Worm (Caenorhabditis elegans): ENCODE measurements around the gene F26G1.9.
A peak's percentile ranks its signal among the peaks of the same experiment; 100 is the strongest.

The F26G1.9 gene

ce11 chrII:4806261-4806660 lies 32.5 kb upstream of the F26G1.9 start (continued):
- TF ChIP-seq cebp-1 (GFP tag; IDR thresholded peaks at IDR 0.05) (no peak), cebp-1 (tag; optimal IDR thresholded peaks at IDR 0.05) (no peak), snpc-1.3 (tag; optimal IDR thresholded peaks at IDR 0.05; ENCODE audit: insufficient read depth) (no peak), lsy-27 (tag; optimal IDR thresholded peaks at IDR 0.05; ENCODE audit: borderline replicate concordance, insufficient read depth) (no peak)

- TF ChIP-seq pha-4 (tag; optimal IDR thresholded peaks at IDR 0.05) (no peak), let-607 (tag; optimal IDR thresholded peaks at IDR 0.05) (no peak), ZK185.1 (tag; optimal IDR thresholded peaks at IDR 0.05; ENCODE audit: poor library complexity, severe bottlenecking) (no peak), pbrm-1 (GFP tag; IDR thresholded peaks at IDR 0.05) (no peak), Y67H2A.10 (GFP tag; conservative IDR thresholded peaks at IDR 0.05) (no peak), rec-8 (tag; optimal IDR thresholded peaks at IDR 0.05) (no peak), F57C9.4 (tag; optimal IDR thresholded peaks at IDR 0.05) (no peak), K11D2.4 (GFP tag; IDR thresholded peaks at IDR 0.05) (no peak), ekl-4 (GFP tag; IDR thresholded peaks at IDR 0.05) (no peak), Y79H2A.3 (GFP tag; conservative IDR thresholded peaks at IDR 0.05) (no peak), athp-1 (tag; optimal IDR thresholded peaks at IDR 0.05) (no peak), F52B5.7 (tag; optimal IDR thresholded peaks at IDR 0.05) (no peak), dpl-1 (GFP tag; optimal IDR thresholded peaks at IDR 0.05) (no peak), egl-18 (GFP tag; IDR thresholded peaks at IDR 0.05) (no peak), aptf-2 (GFP tag; conservative IDR thresholded peaks at IDR 0.05) (no peak)
These were observed 32.0 kb upstream of the F26G1.9 start for ce11 chrII:4805799-4806198.

- TF ChIP-seq lin-26 (GFP tag; IDR thresholded peaks at IDR 0.05) (no peak), nhr-80 (tag; optimal IDR thresholded peaks at IDR 0.05) (peak; percentile 63)
These were observed 29.1 kb upstream of the F26G1.9 start for ce11 chrII:4802917-4803316.

ce11 chrII:4800524-4800923 lies 26.7 kb upstream of the F26G1.9 start:
- TF ChIP-seq snpc-1.3 (tag; optimal IDR thresholded peaks at IDR 0.05; ENCODE audit: insufficient read depth) (no peak), ztf-26 (tag; optimal IDR thresholded peaks at IDR 0.05) (no peak), Y53F4B.3 (GFP tag; IDR thresholded peaks at IDR 0.05) (no peak), unc-62 (GFP tag; optimal IDR thresholded peaks at IDR 0.05) (no peak), ceh-100 (GFP tag; IDR thresholded peaks at IDR 0.05) (no peak), hlh-12 (tag; optimal IDR thresholded peaks at IDR 0.05) (no peak), tbp1 (GFP tag; optimal IDR thresholded peaks at IDR 0.05) (no peak), aptf-3 (GFP tag; IDR thresholded peaks at IDR 0.05) (no peak), C17E4.6 (GFP tag; IDR thresholded peaks at IDR 0.05) (no peak), sptf-2 (GFP tag; optimal IDR thresholded peaks at IDR 0.05) (no peak), ccch-3 (GFP tag; optimal IDR thresholded peaks at IDR 0.05) (no peak), bed-2 (GFP tag; IDR thresholded peaks at IDR 0.05) (no peak)

- TF ChIP-seq cebp-1 (GFP tag; IDR thresholded peaks at IDR 0.05) = no peak
- TF ChIP-seq cebp-1 (tag; optimal IDR thresholded peaks at IDR 0.05) = no peak
- TF ChIP-seq him-1 (tag; optimal IDR thresholded peaks at IDR 0.05) = no peak
- TF ChIP-seq snpc-3.4 (tag; optimal IDR thresholded peaks at IDR 0.05) = no peak
These were observed 23.3 kb upstream of the F26G1.9 start, which contains the start of gene C33F10.14 for ce11 chrII:4797071-4797470. Gene C33F10.14 (plus strand): TSS chrII:4797371.

Measured in whole organism, young adult.